Fruit fly (Drosophila melanogaster) whole organism, embryonic: ENCODE data around the gene CG12521.

Source experiments
- gce ChIP-seq: fragments of 200-800 bp; sonication (Bioruptor generic); IDR thresholded peaks from 3 replicates; pipeline ENCODE4 v1.3.6; 2022; ENCODE audit warnings: missing biosample characterization, missing genetic modification characterization
- knrl ChIP-seq: fragments of 200-800 bp; sonication (Bioruptor generic); IDR thresholded peaks from 3 replicates; pipeline ENCODE4 v1.3.6; 2022; ENCODE audit warnings: missing biosample characterization, missing genetic modification characterization; ENCODE audit not compliant: partially characterized antibody

- TF ChIP-seq knrl (GFP tag; lab: Robert Waterston, UW) = no peak
- TF ChIP-seq gce (GFP tag; lab: Robert Waterston, UW) = no peak
Measured at dm6 chr3L:11862266-11862665, 14.7 kb upstream of the CG12521 start.
